Fruit fly (Drosophila melanogaster): ENCODE data around the gene CG17776.

DNA sequence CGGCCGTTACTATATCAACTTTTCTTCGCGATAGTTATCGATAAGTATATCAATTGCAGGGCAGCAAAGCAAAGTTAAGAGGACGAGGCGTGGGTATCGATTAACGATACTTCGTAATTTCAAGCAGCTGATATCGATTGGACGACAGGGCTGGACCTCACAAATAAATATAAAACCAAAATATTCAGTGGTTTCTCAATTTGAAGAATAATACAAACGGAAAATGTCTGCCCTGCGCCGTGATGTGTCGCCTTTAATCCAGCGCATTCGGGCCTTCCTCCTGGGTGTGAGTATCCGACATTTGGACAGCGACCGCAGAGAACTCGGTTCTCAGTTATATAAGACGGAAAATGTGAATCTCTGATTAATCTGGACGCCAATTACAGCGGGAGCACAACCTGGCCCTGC, 12.1 kb upstream of the CG17776 start, which contains the start of gene ND-B14.5A:
- TF ChIP-seq Myc (optimal IDR thresholded peaks at IDR 0.05) (no peak), psq (optimal IDR thresholded peaks at IDR 0.05) (no peak)

Measured in Kc167 (cell line).